Worm (Caenorhabditis elegans): ENCODE data around the gene spc-1.

The spc-1 gene

ce11 chrX:3111687-3112086 is 15.2 kb downstream of the spc-1 start (continued):
- TF ChIP-seq tbp1 (GFP tag; optimal IDR thresholded peaks at IDR 0.05) (no peak), attf-5 (GFP tag; optimal IDR thresholded peaks at IDR 0.05) (no peak), akir-1 (GFP tag; optimal IDR thresholded peaks at IDR 0.05) (no peak), lsl-1 (GFP tag; optimal IDR thresholded peaks at IDR 0.05) (no peak), lin-40 (tag; optimal IDR thresholded peaks at IDR 0.05) (peak; percentile 55), F22D6.2 (tag; optimal IDR thresholded peaks at IDR 0.05) (no peak), cebp-1 (GFP tag; IDR thresholded peaks at IDR 0.05) (no peak), cebp-1 (tag; optimal IDR thresholded peaks at IDR 0.05) (peak; percentile 26), him-1 (tag; optimal IDR thresholded peaks at IDR 0.05) (no peak), sdz-38 (tag; optimal IDR thresholded peaks at IDR 0.05) (no peak), nhr-90 (tag; optimal IDR thresholded peaks at IDR 0.05) (no peak), ama-1 (optimal IDR thresholded peaks at IDR 0.05) (peak; percentile 95), ama-1 (GFP tag; optimal IDR thresholded peaks at IDR 0.05) (peak in 1 of 2 experiments; percentile 36), lag-1 (GFP tag; IDR thresholded peaks at IDR 0.05) (no peak), C17E4.6 (GFP tag; IDR thresholded peaks at IDR 0.05) (no peak), ztf-18 (tag; optimal IDR thresholded peaks at IDR 0.05) (no peak), F10E7.11 (tag; optimal IDR thresholded peaks at IDR 0.05) (no peak), cebp-2 (GFP tag; IDR thresholded peaks at IDR 0.05) (no peak), ztf-22 (GFP tag; optimal IDR thresholded peaks at IDR 0.05) (no peak), ztf-6 (GFP tag; IDR thresholded peaks at IDR 0.05) (no peak), dox-1 (GFP tag; IDR thresholded peaks at IDR 0.05) (no peak), dpl-1 (GFP tag; optimal IDR thresholded peaks at IDR 0.05) (no peak), C06A6.2 (GFP tag; conservative IDR thresholded peaks at IDR 0.05) (peak; percentile 54), nhr-179 (tag; optimal IDR thresholded peaks at IDR 0.05) (no peak), nhr-80 (tag; optimal IDR thresholded peaks at IDR 0.05) (peak; percentile 0), B0261.1 (tag; optimal IDR thresholded peaks at IDR 0.05) (no peak), F23B12.7 (tag; optimal IDR thresholded peaks at IDR 0.05; ENCODE audit: insufficient read depth) (no peak), egl-44 (GFP tag; IDR thresholded peaks at IDR 0.05) (no peak), attf-3 (GFP tag; conservative IDR thresholded peaks at IDR 0.05) (no peak), lin-54 (GFP tag; optimal IDR thresholded peaks at IDR 0.05) (no peak), gei-17 (GFP tag; optimal IDR thresholded peaks at IDR 0.05) (peak; percentile 43), nhr-120 (GFP tag; IDR thresholded peaks at IDR 0.05) (no peak), athp-1 (tag; optimal IDR thresholded peaks at IDR 0.05) (no peak), hmg-1.2 (GFP tag; IDR thresholded peaks at IDR 0.05) (no peak), F52B5.7 (tag; optimal IDR thresholded peaks at IDR 0.05) (no peak), B0019.2 (GFP tag; conservative IDR thresholded peaks at IDR 0.05) (no peak), madf-10 (tag; optimal IDR thresholded peaks at IDR 0.05) (peak; percentile 19), efl-1 (GFP tag; optimal IDR thresholded peaks at IDR 0.05) (no peak), mes-4 (tag; optimal IDR thresholded peaks at IDR 0.05) (no peak), somi-1 (GFP tag; optimal IDR thresholded peaks at IDR 0.05) (peak; percentile 57), madf-3 (GFP tag; IDR thresholded peaks at IDR 0.05) (peak; percentile 69; the same call in 1 of the 2 replicates), snpc-1.3 (tag; optimal IDR thresholded peaks at IDR 0.05; ENCODE audit: insufficient read depth) (peak; percentile 2), ceh-27 (GFP tag; optimal IDR thresholded peaks at IDR 0.05) (no peak), K12H6.12 (tag; optimal IDR thresholded peaks at IDR 0.05) (no peak), attf-6 (GFP tag; IDR thresholded peaks at IDR 0.05) (no peak), ets-4 (GFP tag; optimal IDR thresholded peaks at IDR 0.05) (no peak), zfh-2 (GFP tag; conservative IDR thresholded peaks at IDR 0.05) (no peak), mxl-1 (tag; optimal IDR thresholded peaks at IDR 0.05) (no peak), hmg-20 (GFP tag; IDR thresholded peaks at IDR 0.05) (no peak), B0336.3 (GFP tag; IDR thresholded peaks at IDR 0.05) (no peak; the same call in 1 of the 2 replicates), Y53F4B.3 (GFP tag; IDR thresholded peaks at IDR 0.05) (no peak)

Measured in whole organism, young adult.